Worm (Caenorhabditis elegans) whole organism, dauer: ENCODE data around the gene timm-17B.2.
"Not testable (repeated sequence)": the region's sequence is repeated elsewhere in the genome, so short reads cannot be mapped to it uniquely, and the experiment has no call there.

ENCODE experiments used
- unc-62 ChIP-seq: sonication (generic microtip); optimal IDR thresholded peaks from 2 replicates; lab custom pipeline; 2017; ENCODE audit warnings: missing biosample characterization, missing genetic modification reagents, missing genetic modification characterization

Gene timm-17B.2

DNA sequence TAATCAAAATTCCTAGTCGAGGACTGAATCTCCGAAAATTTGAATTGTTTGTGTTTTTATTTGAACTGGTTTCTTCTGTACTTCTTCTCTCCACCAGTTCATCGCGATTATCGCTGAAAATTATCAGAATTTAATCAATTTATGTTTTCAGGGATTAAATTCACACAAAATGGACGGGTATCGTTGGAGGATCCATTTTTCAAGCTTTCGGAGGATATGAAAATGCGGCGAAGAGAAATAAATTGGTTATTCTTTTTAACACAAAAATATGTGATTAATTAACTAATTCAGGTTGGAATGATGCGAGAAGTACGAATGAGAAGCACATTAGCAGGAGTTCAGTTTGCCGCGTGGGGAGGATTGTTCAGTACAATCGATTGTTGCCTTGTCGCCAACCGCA, at the start of gene timm-17B.2:
Gene timm-17B.2, plus strand, starts transcription at position 301 of the 400 bp plus-strand sequence.
- TF ChIP-seq unc-62 = no peak

DNA sequence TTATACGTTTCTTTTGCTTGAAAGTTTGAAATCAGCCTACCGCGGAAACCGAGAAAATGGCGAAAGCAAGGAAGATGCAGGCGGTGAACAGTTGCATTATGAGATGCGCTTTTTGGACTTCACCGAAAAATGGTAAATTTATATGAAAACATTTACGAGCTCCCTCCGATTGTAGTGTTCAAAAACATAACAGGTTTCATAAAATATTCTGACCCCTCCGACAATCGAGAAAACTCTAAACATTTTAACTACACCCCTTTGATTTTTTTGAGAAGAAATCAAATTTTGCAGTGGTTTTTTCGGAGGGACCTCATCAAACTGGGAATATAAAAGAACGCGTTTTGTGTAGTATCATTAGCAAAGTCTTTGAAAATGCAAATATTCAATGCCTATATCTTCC, 49.4 kb upstream of the timm-17B.2 start, which contains the start of the genes F17E9.18 and F17E9.15:
Gene F17E9.18, minus strand, starts transcription at position 101 of the 400 bp plus-strand sequence.
Gene F17E9.15, plus strand, starts transcription at position 368 of the 400 bp plus-strand sequence.
- TF ChIP-seq unc-62 = no peak

DNA sequence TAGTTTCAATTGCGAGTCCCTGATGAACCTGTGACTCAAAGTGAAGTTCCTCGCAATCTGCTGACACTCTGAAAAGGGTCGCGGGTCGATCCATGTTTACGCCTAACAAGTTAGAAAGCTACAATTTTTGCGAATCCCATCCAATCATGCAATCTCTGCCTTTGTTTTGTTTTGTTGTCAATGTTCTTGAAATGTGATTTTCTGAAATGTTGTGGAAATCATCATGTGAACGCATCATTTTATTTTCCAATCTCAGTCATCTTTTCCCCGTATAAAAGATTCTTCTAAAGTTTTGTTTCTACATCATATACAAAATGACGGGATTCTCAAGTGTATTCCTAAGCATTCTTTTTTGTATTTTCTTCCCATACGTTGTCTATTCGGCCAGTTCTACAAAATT, 48.4 kb upstream of the timm-17B.2 start, which contains the start of gene F17E9.4:
Gene F17E9.4, plus strand, starts transcription at position 301 of the 400 bp plus-strand sequence.
- no peak for TF ChIP-seq unc-62

DNA sequence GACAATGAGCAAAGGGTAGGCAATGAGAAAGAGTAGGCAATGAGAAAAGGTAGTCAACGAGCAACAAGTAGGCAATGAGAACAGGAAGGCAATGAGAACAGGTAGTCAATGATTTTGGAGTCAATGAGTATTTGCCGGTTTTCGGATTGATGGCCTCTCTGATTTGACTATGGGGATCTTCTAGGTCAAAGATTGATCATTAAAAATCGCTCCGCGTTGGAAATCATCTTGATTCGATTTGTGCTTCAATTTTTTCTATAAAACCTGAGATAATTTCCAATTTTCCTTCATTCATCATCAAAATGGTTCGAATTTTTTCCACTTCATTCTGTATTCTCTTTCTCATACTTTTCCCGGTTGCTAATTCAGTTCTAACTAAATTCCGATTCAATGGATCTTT, 44.4 kb upstream of the timm-17B.2 start, which contains the start of gene F17E9.16:
Gene F17E9.16, plus strand, starts transcription at position 301 of the 400 bp plus-strand sequence.
- TF ChIP-seq unc-62 = not testable (repeated sequence)

DNA sequence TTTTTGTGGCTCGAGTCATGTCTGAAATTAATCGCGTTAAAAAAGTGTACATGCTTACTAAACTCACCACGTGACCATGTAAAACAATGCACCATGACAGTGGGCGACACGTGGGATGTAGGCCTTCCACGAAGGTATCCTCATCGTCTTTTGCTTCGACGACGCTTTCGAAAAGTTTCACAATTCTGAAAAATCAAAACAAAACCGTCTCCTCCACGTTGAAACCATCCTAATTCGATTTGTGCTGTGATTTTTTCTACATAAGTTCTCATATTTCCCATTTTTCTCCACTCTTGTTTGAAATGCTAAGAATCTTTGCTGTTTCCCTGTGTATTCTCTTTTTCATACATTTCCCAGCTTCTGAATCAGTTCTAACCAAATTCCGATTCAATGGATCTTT, 41.9 kb upstream of the timm-17B.2 start, which contains the start of gene F17E9.3:
Gene F17E9.3, plus strand, starts transcription at position 301 of the 400 bp plus-strand sequence.
- TF ChIP-seq unc-62 = no peak

DNA sequence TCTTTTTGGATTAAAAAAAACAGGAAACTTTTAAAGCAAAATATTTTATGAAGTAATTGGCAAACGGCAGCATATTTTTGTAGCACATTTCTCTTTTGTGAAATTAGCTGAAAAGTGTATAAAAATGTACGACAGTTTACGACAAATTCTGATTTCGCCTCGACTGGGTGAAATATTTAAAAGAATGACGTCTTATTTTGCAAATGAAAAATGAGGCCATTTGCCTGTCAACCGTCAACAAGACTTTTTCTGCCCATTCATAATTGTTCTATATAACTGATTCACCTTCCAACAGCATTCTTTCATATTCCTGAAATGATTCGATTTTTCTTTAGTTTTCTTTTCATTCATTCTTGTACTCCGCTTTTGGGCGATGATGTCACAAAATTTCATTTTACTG, 40.9 kb upstream of the timm-17B.2 start, which contains the start of the genes F17E9.2 and col-116:
Gene F17E9.2, plus strand, starts transcription at position 301 of the 400 bp plus-strand sequence.
Gene col-116, plus strand, starts transcription at position 315 of the 400 bp plus-strand sequence.
- no peak for TF ChIP-seq unc-62

DNA sequence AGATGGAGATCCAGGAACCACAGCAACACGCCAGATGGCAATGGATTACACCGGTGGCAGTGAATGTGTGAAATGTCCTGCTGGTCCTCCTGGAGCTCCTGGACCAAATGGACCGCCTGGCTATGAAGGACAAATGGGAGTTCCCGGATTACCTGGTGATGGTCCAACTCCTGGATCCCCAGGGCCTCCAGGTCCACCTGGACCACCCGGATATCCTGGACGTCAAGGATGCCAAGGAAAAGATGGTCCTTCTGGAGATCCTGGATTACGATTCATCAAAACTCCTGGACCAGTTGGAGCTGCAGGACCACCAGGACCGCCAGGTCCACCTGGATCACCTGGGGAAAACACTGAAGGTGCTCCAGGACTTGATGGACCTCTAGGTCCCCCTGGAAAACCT, 39.1 kb upstream of the timm-17B.2 start:
- TF ChIP-seq unc-62 = no peak

DNA sequence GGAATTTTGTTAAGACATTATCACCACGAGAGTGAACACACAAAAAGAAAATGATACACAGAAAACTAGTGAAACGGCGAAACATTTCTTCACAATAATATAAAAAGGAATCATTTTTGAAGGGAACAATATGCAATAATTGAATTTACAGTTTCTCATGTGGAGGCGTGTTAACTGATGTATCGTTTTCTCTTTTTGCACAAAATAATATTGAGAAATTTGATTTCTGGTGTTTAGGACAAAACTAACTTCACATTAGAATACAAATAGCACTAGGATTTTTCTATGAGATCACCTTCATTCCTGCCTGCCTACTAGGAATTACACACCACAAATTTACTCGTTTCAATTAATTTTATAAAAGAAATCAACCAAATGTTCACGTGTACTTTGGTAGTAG, 38.0 kb upstream of the timm-17B.2 start, which contains the start of gene D2096.13:
Gene D2096.13, minus strand, starts transcription at position 101 of the 400 bp plus-strand sequence.
- no peak for TF ChIP-seq unc-62

DNA sequence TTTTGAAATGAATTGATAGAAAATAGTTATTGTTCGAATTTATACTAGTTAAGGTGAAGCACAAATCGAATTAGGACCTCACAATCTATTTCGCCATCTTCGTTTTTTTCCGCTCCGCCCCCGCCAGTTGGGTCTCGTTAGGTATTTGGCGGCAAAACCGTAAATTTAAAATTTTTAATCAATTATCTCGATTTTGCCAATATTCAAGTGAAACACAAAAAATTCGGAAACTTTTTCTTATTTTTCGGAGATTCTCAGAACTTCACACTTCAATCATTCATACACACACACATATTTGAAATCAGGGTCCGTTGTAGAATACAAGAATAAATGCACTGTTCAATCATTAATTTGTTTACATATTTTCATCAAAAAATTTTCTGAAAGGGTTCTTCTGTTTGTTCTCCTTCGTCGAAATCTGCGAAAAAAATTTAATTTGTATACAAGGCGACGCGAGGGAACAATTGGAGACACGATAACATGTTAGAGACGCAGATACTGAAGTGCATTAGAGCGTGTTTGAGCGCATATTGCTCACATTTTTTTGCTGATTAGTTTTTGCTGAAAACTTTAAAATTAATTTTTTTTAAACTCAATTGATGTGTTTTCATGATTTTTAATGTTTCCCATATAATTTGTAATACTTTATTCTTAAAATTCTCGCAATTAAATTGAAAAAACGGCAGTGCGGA, 36.6 kb upstream of the timm-17B.2 start, which contains the start of gene D2096.5:
Gene D2096.5, minus strand, starts transcription at position 51 of the 692 bp plus-strand sequence.
- no peak for TF ChIP-seq unc-62

DNA sequence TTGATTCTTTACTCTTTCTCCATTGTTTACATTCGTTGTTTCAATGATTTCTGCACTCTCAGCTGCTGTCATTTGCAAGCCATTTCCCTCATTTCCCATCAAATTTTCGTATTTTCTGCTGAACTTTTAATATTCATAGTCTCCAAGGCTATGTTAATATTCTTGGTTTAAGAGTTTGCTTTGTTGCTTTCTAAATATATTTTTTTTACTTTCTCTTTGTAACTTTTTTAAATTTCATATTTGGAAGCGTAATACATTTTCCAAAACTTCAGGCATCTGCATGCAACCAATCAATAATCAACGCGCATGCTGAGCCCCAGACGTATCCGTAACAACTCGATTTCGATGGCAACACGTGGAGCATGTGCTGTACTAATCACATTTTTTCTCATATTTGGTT, 35.6 kb upstream of the timm-17B.2 start, which contains the start of gene sqv-1:
Gene sqv-1, plus strand, starts transcription at position 301 of the 400 bp plus-strand sequence.
- no peak for TF ChIP-seq unc-62

DNA sequence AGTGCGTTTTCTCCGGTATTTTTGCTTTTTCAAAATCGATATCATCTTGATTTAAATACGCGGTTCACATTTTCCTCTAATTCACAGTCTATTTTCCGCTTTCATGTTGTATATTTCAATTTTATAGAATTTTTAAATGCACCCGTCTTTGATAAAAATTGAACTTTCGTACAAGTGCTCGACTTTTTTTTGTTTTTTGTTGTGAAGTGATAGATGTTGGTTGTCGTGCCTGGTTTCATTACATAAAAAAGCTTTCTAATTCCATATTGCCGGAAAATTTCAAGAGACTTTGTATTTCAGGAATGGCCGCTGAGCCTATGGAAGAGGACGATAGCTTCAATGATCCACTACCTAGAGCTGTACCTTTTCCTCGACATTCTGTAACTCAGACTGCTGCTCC, 33.3 kb upstream of the timm-17B.2 start, which contains the start of gene D2096.12:
Gene D2096.12, plus strand, starts transcription at position 301 of the 400 bp plus-strand sequence.
- no peak for TF ChIP-seq unc-62

DNA sequence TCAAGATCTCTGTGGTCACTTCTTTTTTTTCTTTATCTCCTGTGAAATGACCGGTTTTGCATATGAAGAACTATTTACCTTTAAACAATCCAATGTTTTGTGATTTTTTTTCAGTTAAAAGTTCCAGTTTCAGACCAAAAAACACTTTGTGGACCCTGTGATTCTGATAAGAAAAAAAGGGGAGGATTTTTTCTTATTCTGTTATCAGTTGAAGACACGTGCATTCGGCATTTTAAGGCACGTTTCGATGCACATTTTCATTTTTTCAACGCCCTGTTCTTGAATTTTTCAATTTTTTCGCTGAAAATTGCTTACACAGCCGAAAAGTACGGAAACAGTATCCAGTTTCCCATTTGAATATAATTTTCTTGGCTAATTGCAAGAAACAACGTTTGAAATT, 30.2 kb upstream of the timm-17B.2 start, which contains the start of gene aagr-1:
Gene aagr-1, plus strand, starts transcription at position 227 of the 400 bp plus-strand sequence.
- TF ChIP-seq unc-62 = no peak

DNA sequence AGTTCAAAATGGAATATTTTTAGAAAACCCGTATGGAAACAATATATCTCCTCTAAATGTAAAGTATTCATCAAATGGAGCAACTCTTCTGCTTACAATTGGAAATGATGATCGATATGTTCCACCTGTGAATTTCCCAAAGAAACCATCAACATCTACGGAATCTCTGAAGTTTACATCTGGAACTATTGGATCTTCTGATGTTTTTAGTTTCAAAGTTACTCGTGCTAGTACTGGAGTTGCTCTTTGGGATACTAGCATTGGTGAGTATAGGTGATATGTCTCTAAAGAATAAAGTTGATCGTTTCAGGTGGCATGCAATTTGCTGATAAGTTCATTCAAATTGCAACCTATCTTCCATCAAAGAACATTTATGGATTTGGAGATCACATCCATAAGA, 28.6 kb upstream of the timm-17B.2 start:
- TF ChIP-seq unc-62 = no peak

DNA sequence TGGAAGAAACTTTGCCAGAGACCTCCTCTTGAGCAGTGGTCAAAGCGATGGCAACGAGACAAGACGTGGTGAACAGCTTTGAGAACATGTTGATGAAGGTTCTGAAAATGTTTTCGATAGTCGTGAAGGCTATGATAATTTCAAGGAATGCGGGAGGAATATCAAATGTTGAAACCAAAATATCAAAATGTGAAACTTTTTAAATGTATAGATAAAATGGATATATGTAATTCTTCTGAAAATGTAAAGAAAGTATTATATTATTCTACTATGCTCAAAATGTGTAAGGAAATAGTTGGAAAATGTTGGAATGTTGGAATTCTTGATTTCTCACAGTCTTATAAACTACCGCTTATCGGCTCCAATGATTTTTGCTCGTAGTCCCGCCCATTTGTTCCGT, 27.3 kb upstream of the timm-17B.2 start, which contains the start of gene D2096.6:
Gene D2096.6, minus strand, starts transcription at position 101 of the 400 bp plus-strand sequence.
- TF ChIP-seq unc-62 = no peak

DNA sequence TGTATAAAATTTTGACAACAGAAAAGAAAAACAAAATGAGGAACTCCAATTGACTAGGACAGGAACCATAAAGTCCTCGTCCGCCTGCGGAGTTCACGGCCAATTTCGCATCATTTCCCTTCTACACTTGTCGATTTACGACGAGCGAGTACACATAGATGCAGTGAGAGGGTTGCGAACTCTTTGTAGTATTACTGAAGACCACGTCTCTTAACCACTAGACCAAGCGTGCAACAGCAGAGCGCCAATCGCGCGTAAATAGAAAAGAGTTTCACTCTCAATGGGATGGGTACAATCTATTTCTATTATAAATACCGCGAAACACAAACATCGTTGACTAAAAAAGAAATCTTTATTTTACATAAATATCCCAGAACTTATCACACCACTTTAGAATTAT, 21.1 kb upstream of the timm-17B.2 start:
- no peak for TF ChIP-seq unc-62

DNA sequence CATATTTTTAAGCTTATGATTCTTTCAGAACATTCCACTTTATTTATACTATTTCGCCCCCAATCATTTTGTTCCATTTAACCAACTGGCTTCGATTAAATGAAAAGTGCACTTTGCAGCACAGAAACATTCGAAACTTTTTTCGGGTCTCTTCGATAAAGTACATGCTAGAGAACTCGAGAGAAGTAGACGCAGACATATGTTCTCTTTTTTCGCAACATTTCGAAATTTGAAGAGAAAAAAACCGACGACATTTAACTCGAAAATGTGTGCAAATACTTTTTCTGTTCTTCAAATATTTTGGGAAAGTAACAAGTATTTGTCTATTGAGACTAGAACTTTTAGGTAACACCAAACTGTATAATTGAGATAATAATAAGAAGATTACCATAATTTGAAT, 19.5 kb upstream of the timm-17B.2 start:
- TF ChIP-seq unc-62 = no peak

DNA sequence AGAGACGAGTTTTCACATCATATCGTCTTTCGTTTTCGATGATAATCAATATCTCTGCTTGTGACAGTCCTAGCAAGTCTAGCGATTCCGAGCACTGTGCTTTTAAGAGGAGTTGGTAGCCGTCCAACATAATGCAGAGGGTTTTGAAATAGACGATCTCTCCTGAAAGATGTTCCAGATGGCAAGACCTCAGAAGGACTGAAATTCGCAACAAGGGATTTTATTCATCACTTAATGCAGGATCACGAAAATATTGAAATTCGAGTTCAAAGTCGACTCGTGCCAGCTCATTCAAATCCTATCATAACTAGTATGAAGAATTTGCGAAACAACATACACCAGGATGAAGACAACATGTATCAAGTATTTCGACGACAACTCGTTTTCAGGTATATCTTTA, 18.9 kb upstream of the timm-17B.2 start, which contains the start of gene D2096.7:
Gene D2096.7, minus strand, starts transcription at position 130 of the 400 bp plus-strand sequence.
- TF ChIP-seq unc-62 = no peak
